Fruit fly (Drosophila melanogaster) whole organism, embryonic: Measurements from ENCODE around the gene Tmep.

ENCODE experiments used
- Abd-B ChIP-seq: fragments of 200-800 bp; sonication (Bioruptor generic); optimal IDR thresholded peaks from 2 replicates; lab custom pipeline; 2018; ENCODE audit warnings: missing biosample characterization, mild to moderate bottlenecking, missing genetic modification characterization, moderate library complexity
- BtbVII ChIP-seq: fragments of 200-800 bp; sonication (Bioruptor generic); optimal IDR thresholded peaks from 3 replicates; lab custom pipeline; 2017; ENCODE audit warnings: missing biosample characterization, mild to moderate bottlenecking, missing genetic modification characterization
- CG10147 ChIP-seq: fragments of 200-800 bp; sonication (Bioruptor generic); optimal IDR thresholded peaks from 2 replicates; lab custom pipeline; 2019; ENCODE audit warnings: missing biosample characterization, mild to moderate bottlenecking, missing genetic modification characterization, moderate library complexity
- CG16863 ChIP-seq: fragments of 200-800 bp; sonication (Bioruptor generic); optimal IDR thresholded peaks from 3 replicates; lab custom pipeline; 2016; ENCODE audit warnings: missing biosample characterization, missing genetic modification characterization
- CG33213 ChIP-seq: fragments of 200-800 bp; sonication (Bioruptor generic); optimal IDR thresholded peaks from 3 replicates; lab custom pipeline; 2016; ENCODE audit warnings: missing biosample characterization, missing genetic modification characterization
- CG6683 ChIP-seq: fragments of 200-800 bp; sonication (Bioruptor generic); optimal IDR thresholded peaks from 2 replicates; lab custom pipeline; 2017; ENCODE audit warnings: missing biosample characterization, mild to moderate bottlenecking, missing genetic modification characterization, missing genetic modification reagents
- Camta ChIP-seq: fragments of 200-800 bp; sonication (Bioruptor generic); optimal IDR thresholded peaks from 2 replicates; lab custom pipeline; 2016; ENCODE audit warnings: missing biosample characterization, missing genetic modification characterization
- MESR4 ChIP-seq: fragments of 200-800 bp; sonication (Bioruptor generic); optimal IDR thresholded peaks from 2 replicates; lab custom pipeline; 2018; ENCODE audit warnings: missing biosample characterization, mild to moderate bottlenecking, missing genetic modification characterization, moderate library complexity
- Stat92E ChIP-seq, 3 experiments: fragments of >200 bp in 2 of 3; fragments of 200-800 bp in 1 of 3; sonication (Bioruptor generic) in 1 of 3; optimal IDR thresholded peaks; 2 replicates each; lab custom pipeline; 2017 to 2019; ENCODE audit warnings: missing biosample characterization in 3 of 3, missing genetic modification characterization in 3 of 3, mild to moderate bottlenecking in 1 of 3, moderate library complexity in 1 of 3
- Trl ChIP-seq, 3 experiments: fragments of >200 bp in 2 of 3; fragments of 200-800 bp in 1 of 3; sonication (Bioruptor generic) in 1 of 3; optimal IDR thresholded peaks; 2 replicates in 1 of 3; 3 replicates in 2 of 3; lab custom pipeline; 2016 to 2017; ENCODE audit warnings: missing biosample characterization in 1 of 3, missing genetic modification characterization in 1 of 3
- cato ChIP-seq: fragments of 200-800 bp; sonication (Bioruptor generic); optimal IDR thresholded peaks from 2 replicates; lab custom pipeline; 2016; ENCODE audit warnings: missing biosample characterization, missing genetic modification characterization, borderline replicate concordance
- danr ChIP-seq: fragments of 200-800 bp; sonication (Bioruptor generic); IDR thresholded peaks from 2 replicates; pipeline ENCODE4 v1.3.6; 2022; ENCODE audit warnings: missing biosample characterization, missing genetic modification characterization
- ssp ChIP-seq: fragments of 200-800 bp; sonication (Bioruptor generic); IDR thresholded peaks from 2 replicates; pipeline ENCODE4 v1.3.6; 2022; ENCODE audit warnings: missing biosample characterization, missing genetic modification characterization
- vfl ChIP-seq: fragments of 200-800 bp; sonication (Bioruptor generic); optimal IDR thresholded peaks from 2 replicates; lab custom pipeline; 2016; ENCODE audit warnings: missing biosample characterization, missing genetic modification characterization

- TF ChIP-seq Camta (no peak), Stat92E (GFP tag; optimal IDR thresholded peaks at IDR 0.05; lab: Kevin White, UChicago) (no peak), MESR4 (no peak), ssp (GFP tag; lab: Robert Waterston, UW) (no peak), Abd-B (no peak), vfl (GFP tag; lab: Kevin White, UChicago) (no peak), BtbVII (no peak), CG6683 (GFP tag; lab: Kevin White, UChicago) (no peak), CG16863 (GFP tag; lab: Kevin White, UChicago) (no peak), cato (GFP tag; lab: Kevin White, UChicago) (no peak), Trl (optimal IDR thresholded peaks at IDR 0.05; lab: Kevin White, UChicago) (no peak), Trl (GFP tag; optimal IDR thresholded peaks at IDR 0.05; lab: Kevin White, UChicago) (no peak), CG10147 (GFP tag; lab: Kevin White, UChicago) (no peak), danr (GFP tag; lab: Robert Waterston, UW) (no peak), CG33213 (GFP tag; lab: Kevin White, UChicago) (no peak)
Measured at dm6 chr3L:1590194-1590593, 21.2 kb downstream of the Tmep start.
